Worm (Caenorhabditis elegans): ENCODE measurements around the gene pals-20.

ce11 chrIII:1384092-1384491 is 4.0 kb downstream of the pals-20 start, which contains the start of the genes fbxa-138 and Y82E9BR.5:
- TF ChIP-seq fos-1 (tag; optimal IDR thresholded peaks at IDR 0.05) (no peak), ama-1 (optimal IDR thresholded peaks at IDR 0.05) (no peak), lin-39 (tag; optimal IDR thresholded peaks at IDR 0.05) (no peak), zag-1 (tag; optimal IDR thresholded peaks at IDR 0.05) (no peak), nfya-1 (tag; optimal IDR thresholded peaks at IDR 0.05; ENCODE audit: insufficient read depth) (no peak), elt-3 (tag; optimal IDR thresholded peaks at IDR 0.05) (no peak), pqm-1 (tag; optimal IDR thresholded peaks at IDR 0.05) (peak; percentile 32), elt-1 (tag; optimal IDR thresholded peaks at IDR 0.05) (no peak), nhr-11 (tag; optimal IDR thresholded peaks at IDR 0.05) (no peak), nhr-77 (tag; optimal IDR thresholded peaks at IDR 0.05) (no peak)
